Worm (Caenorhabditis elegans): Measurements from ENCODE around the gene W06G6.2.

DNA sequence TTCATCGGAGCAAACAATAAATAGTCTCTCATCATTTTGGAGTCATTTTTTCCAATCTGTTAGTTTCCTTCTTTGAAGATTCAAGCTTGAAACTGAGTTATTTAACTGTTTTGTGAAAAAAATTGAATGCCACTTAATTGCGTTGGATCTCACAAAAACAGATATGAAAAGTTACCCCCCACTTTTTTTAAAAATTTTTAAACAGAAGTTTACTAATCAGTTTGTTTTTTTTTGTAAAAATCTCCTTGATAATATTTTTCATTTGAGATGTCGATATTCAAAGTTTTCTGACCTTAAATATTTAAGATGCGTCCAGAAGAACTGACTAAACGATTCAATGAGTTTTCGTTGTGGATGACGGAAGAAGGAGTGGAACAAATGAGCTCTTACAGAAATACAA is 22.8 kb upstream of the W06G6.2 start, which contains the start of gene Y32B12C.1:
- TF ChIP-seq nhr-237 (tag; optimal IDR thresholded peaks at IDR 0.05) (no peak), ama-1 (optimal IDR thresholded peaks at IDR 0.05) (no peak), ceh-20 (GFP tag; IDR thresholded peaks at IDR 0.05) (no peak), lin-15B (tag; optimal IDR thresholded peaks at IDR 0.05) (no peak), set-16 (GFP tag; IDR thresholded peaks at IDR 0.05) (no peak)
